Worm (Caenorhabditis elegans) whole organism, L2 larva: ENCODE results near the gene T26A5.2.
A peak's percentile ranks its signal among the peaks of the same experiment; 100 is the strongest.

Experiments used
- C34F6.9 ChIP-seq: fragments of 150-350 bp; optimal IDR thresholded peaks from 2 replicates; lab custom pipeline; 2014; ENCODE audit warnings: missing biosample characterization, missing genetic modification characterization
- F13H6.1 ChIP-seq: sonication (generic microtip); optimal IDR thresholded peaks from 2 replicates; lab custom pipeline; 2016; ENCODE audit warnings: missing genetic modification characterization, missing compliant biosample characterization
- R02D3.7 ChIP-seq: fragments of 150-350 bp; optimal IDR thresholded peaks from 2 replicates; lab custom pipeline; 2014; ENCODE audit warnings: missing biosample characterization, missing genetic modification characterization
- Y55F3AM.14 ChIP-seq: fragments of 200-800 bp; sonication (Bioruptor generic); optimal IDR thresholded peaks from 2 replicates; lab custom pipeline; 2018; ENCODE audit warnings: mild to moderate bottlenecking, missing genetic modification characterization, missing compliant biosample characterization
- ZK546.5 ChIP-seq: sonication (generic microtip); optimal IDR thresholded peaks from 2 replicates; lab custom pipeline; 2017; ENCODE audit warnings: missing biosample characterization, missing genetic modification characterization
- alr-1 ChIP-seq: fragments of 150-350 bp; optimal IDR thresholded peaks from 2 replicates; lab custom pipeline; 2014; ENCODE audit warnings: missing biosample characterization, missing genetic modification characterization
- aly-2 ChIP-seq: fragments of 150-350 bp; optimal IDR thresholded peaks from 2 replicates; lab custom pipeline; 2014; ENCODE audit warnings: missing biosample characterization, missing genetic modification characterization
- ama-1 ChIP-seq: fragments of 150-350 bp; optimal IDR thresholded peaks from 2 replicates; lab custom pipeline; 2018; ENCODE audit warnings: inconsistent platforms
- blmp-1 ChIP-seq: sonication (generic microtip); optimal IDR thresholded peaks from 2 replicates; lab custom pipeline; 2017; ENCODE audit warnings: missing genetic modification characterization, mild to moderate bottlenecking, missing compliant biosample characterization, antibody characterized with exemption, moderate library complexity; ENCODE audit not compliant: insufficient read depth
- ceh-16 ChIP-seq: fragments of 150-350 bp; optimal IDR thresholded peaks from 2 replicates; lab custom pipeline; 2014; ENCODE audit warnings: missing biosample characterization, missing genetic modification characterization
- ceh-82 ChIP-seq: fragments of 150-350 bp; optimal IDR thresholded peaks from 2 replicates; lab custom pipeline; 2014; ENCODE audit warnings: missing biosample characterization, missing genetic modification characterization
- dmd-4 ChIP-seq: sonication (generic microtip); optimal IDR thresholded peaks from 2 replicates; lab custom pipeline; 2017; ENCODE audit warnings: missing biosample characterization, missing genetic modification characterization
- egl-27 ChIP-seq: sonication (generic microtip); optimal IDR thresholded peaks from 3 replicates; lab custom pipeline; 2017; ENCODE audit warnings: missing biosample characterization, missing genetic modification reagents, missing genetic modification characterization
- elt-1 ChIP-seq: fragments of 150-350 bp; optimal IDR thresholded peaks from 2 replicates; lab custom pipeline; 2014; ENCODE audit warnings: missing biosample characterization, missing genetic modification characterization
- elt-3 ChIP-seq: sonication (generic microtip); optimal IDR thresholded peaks from 2 replicates; lab custom pipeline; 2017; ENCODE audit warnings: missing biosample characterization, missing genetic modification characterization
- fos-1 ChIP-seq: fragments of 150-350 bp; optimal IDR thresholded peaks from 2 replicates; lab custom pipeline; 2014; ENCODE audit warnings: missing biosample characterization, missing genetic modification characterization
- gmeb-1 ChIP-seq: fragments of 150-350 bp; optimal IDR thresholded peaks from 2 replicates; lab custom pipeline; 2014; ENCODE audit warnings: missing biosample characterization, missing genetic modification characterization
- lin-13 ChIP-seq: fragments of 150-350 bp; optimal IDR thresholded peaks from 2 replicates; lab custom pipeline; 2014; ENCODE audit warnings: missing biosample characterization, missing genetic modification reagents, missing genetic modification characterization
- lin-39 ChIP-seq: fragments of 150-350 bp; optimal IDR thresholded peaks from 2 replicates; lab custom pipeline; 2014; ENCODE audit warnings: missing biosample characterization, missing genetic modification reagents, missing genetic modification characterization
- lsy-2 ChIP-seq, 2 experiments: fragments of 150-350 bp in 1 of 2; sonication (generic microtip) in 1 of 2; optimal IDR thresholded peaks; 2 replicates each; lab custom pipeline; 2014 to 2017; ENCODE audit warnings: missing biosample characterization in 2 of 2, missing genetic modification characterization in 2 of 2
- mab-5 ChIP-seq: fragments of 150-350 bp; optimal IDR thresholded peaks from 2 replicates; lab custom pipeline; 2014; ENCODE audit warnings: missing biosample characterization, missing genetic modification characterization
- mbf-1 ChIP-seq: sonication (generic microtip); optimal IDR thresholded peaks from 2 replicates; lab custom pipeline; 2017; ENCODE audit warnings: missing biosample characterization, missing genetic modification characterization
- mdl-1 ChIP-seq, 2 experiments: fragments of 150-350 bp in 1 of 2; sonication (generic microtip) in 1 of 2; optimal IDR thresholded peaks; 2 replicates each; lab custom pipeline; 2017; ENCODE audit warnings: missing biosample characterization in 2 of 2, missing genetic modification characterization in 2 of 2
- nhr-10 ChIP-seq: sonication (generic microtip); optimal IDR thresholded peaks from 2 replicates; lab custom pipeline; 2017; ENCODE audit warnings: missing biosample characterization, missing genetic modification characterization
- nhr-11 ChIP-seq: fragments of 150-350 bp; optimal IDR thresholded peaks from 2 replicates; lab custom pipeline; 2014; ENCODE audit warnings: missing biosample characterization, missing genetic modification characterization
- nhr-12 ChIP-seq: fragments of 150-350 bp; optimal IDR thresholded peaks from 2 replicates; lab custom pipeline; 2014; ENCODE audit warnings: missing biosample characterization, missing genetic modification characterization
- nhr-129 ChIP-seq: fragments of 150-350 bp; optimal IDR thresholded peaks from 2 replicates; lab custom pipeline; 2014; ENCODE audit warnings: missing biosample characterization, missing genetic modification characterization
- nhr-21 ChIP-seq: fragments of 150-350 bp; optimal IDR thresholded peaks from 2 replicates; lab custom pipeline; 2014; ENCODE audit warnings: missing biosample characterization, missing genetic modification characterization
- nhr-23 ChIP-seq: fragments of 150-350 bp; optimal IDR thresholded peaks from 2 replicates; lab custom pipeline; 2014; ENCODE audit warnings: missing biosample characterization, missing genetic modification reagents, missing genetic modification characterization
- nhr-237 ChIP-seq: fragments of 150-350 bp; optimal IDR thresholded peaks from 2 replicates; lab custom pipeline; 2014; ENCODE audit warnings: missing biosample characterization, missing genetic modification characterization
- nhr-25 ChIP-seq: fragments of 150-350 bp; sonication (generic microtip); optimal IDR thresholded peaks from 3 replicates; lab custom pipeline; 2014; ENCODE audit warnings: missing biosample characterization, missing genetic modification characterization
- nhr-77 ChIP-seq: fragments of 150-350 bp; optimal IDR thresholded peaks from 2 replicates; lab custom pipeline; 2014; ENCODE audit warnings: missing biosample characterization, missing genetic modification characterization
- peb-1 ChIP-seq: fragments of 150-350 bp; optimal IDR thresholded peaks from 2 replicates; lab custom pipeline; 2014; ENCODE audit warnings: missing biosample characterization, missing genetic modification characterization
- sem-4 ChIP-seq: fragments of 150-350 bp; optimal IDR thresholded peaks from 2 replicates; lab custom pipeline; 2014; ENCODE audit warnings: missing biosample characterization, missing genetic modification reagents, missing genetic modification characterization
- skn-1 ChIP-seq: sonication (generic microtip); optimal IDR thresholded peaks from 2 replicates; lab custom pipeline; 2017; ENCODE audit warnings: missing biosample characterization, missing genetic modification characterization
- sma-3 ChIP-seq: sonication (generic microtip); optimal IDR thresholded peaks from 2 replicates; lab custom pipeline; 2016; ENCODE audit warnings: missing genetic modification reagents, missing genetic modification characterization, missing compliant biosample characterization
- sma-9 ChIP-seq, 2 experiments: fragments of 150-350 bp in 1 of 2; sonication (generic microtip) in 1 of 2; optimal IDR thresholded peaks; 2 replicates each; lab custom pipeline; 2014 to 2016; ENCODE audit warnings: missing genetic modification characterization in 2 of 2, mild to moderate bottlenecking in 1 of 2, missing biosample characterization in 1 of 2, missing compliant biosample characterization in 1 of 2, missing genetic modification reagents in 1 of 2, moderate library complexity in 1 of 2
- snpc-4 ChIP-seq: fragments of 150-350 bp; optimal IDR thresholded peaks from 2 replicates; lab custom pipeline; 2014; ENCODE audit warnings: missing biosample characterization, missing genetic modification characterization
- unc-39 ChIP-seq: fragments of 150-350 bp; optimal IDR thresholded peaks from 2 replicates; lab custom pipeline; 2014; ENCODE audit warnings: missing biosample characterization, missing genetic modification characterization
- unc-55 ChIP-seq: fragments of 150-350 bp; sonication (generic microtip); optimal IDR thresholded peaks from 3 replicates; lab custom pipeline; 2014; ENCODE audit warnings: missing biosample characterization, missing genetic modification reagents, missing genetic modification characterization
- unc-62 ChIP-seq: fragments of 150-350 bp; optimal IDR thresholded peaks from 2 replicates; lab custom pipeline; 2014; ENCODE audit warnings: missing biosample characterization, missing genetic modification reagents, missing genetic modification characterization
- zag-1 ChIP-seq: fragments of 150-350 bp; optimal IDR thresholded peaks from 2 replicates; lab custom pipeline; 2014; ENCODE audit warnings: missing biosample characterization, missing genetic modification characterization
- ztf-1 ChIP-seq: fragments of 200-800 bp; sonication (Bioruptor generic); conservative IDR thresholded peaks from 2 replicates; pipeline ENCODE4 v1.3.6; 2022; ENCODE audit warnings: missing genetic modification characterization, missing compliant biosample characterization
- ztf-11 ChIP-seq: sonication (generic microtip); optimal IDR thresholded peaks from 2 replicates; lab custom pipeline; 2017; ENCODE audit warnings: missing biosample characterization, missing genetic modification characterization
- ztf-4 ChIP-seq: fragments of 150-350 bp; optimal IDR thresholded peaks from 2 replicates; lab custom pipeline; 2014; ENCODE audit warnings: missing biosample characterization, missing genetic modification characterization

Gene T26A5.2

ce11 chrIII:6452278-6452677, 14.8 kb upstream of the T26A5.2 start, which contains the start of gene set-1:
TSS of gene set-1 (minus strand) at chrIII:6452378.
- TF ChIP-seq elt-1 (tag; lab: Kevin White, UChicago) (no peak), zag-1 (tag; lab: Kevin White, UChicago) (no peak), nhr-23 (tag; lab: Kevin White, UChicago) (no peak), ama-1 (lab: Kevin White, UChicago) (no peak), nhr-25 (tag; lab: Kevin White, UChicago) (no peak), ztf-4 (tag; lab: Kevin White, UChicago) (no peak), mab-5 (tag; lab: Kevin White, UChicago) (no peak), ZK546.5 (tag; lab: Kevin White, UChicago) (no peak), nhr-10 (tag; lab: Kevin White, UChicago) (no peak), nhr-11 (tag; lab: Kevin White, UChicago) (no peak), R02D3.7 (tag; lab: Kevin White, UChicago) (no peak), fos-1 (tag; lab: Kevin White, UChicago) (no peak), lsy-2 (tag; optimal IDR thresholded peaks at IDR 0.05; lab: Kevin White, UChicago) (no peak), mbf-1 (no peak), skn-1 (tag; lab: Kevin White, UChicago) (no peak), nhr-237 (tag; lab: Kevin White, UChicago) (no peak), ceh-82 (no peak), ztf-11 (tag; lab: Kevin White, UChicago) (no peak), blmp-1 (no peak), aly-2 (tag; lab: Kevin White, UChicago) (no peak)

ce11 chrIII:6452683-6453082, 14.4 kb upstream of the T26A5.2 start:
- TF ChIP-seq aly-2 (tag; lab: Kevin White, UChicago) = no peak
- TF ChIP-seq lsy-2 (tag; optimal IDR thresholded peaks at IDR 0.05; lab: Kevin White, UChicago) = peak in 1 of 2 experiments; percentile 15
- TF ChIP-seq nhr-25 (tag; lab: Kevin White, UChicago) = no peak
- TF ChIP-seq unc-55 (GFP tag; lab: Kevin White, UChicago) = peak; percentile 40
- peak; percentile 38 for TF ChIP-seq C34F6.9 (tag; lab: Kevin White, UChicago)
- TF ChIP-seq nhr-129 (tag; lab: Kevin White, UChicago) = peak; percentile 25
- TF ChIP-seq elt-3 = no peak

DNA sequence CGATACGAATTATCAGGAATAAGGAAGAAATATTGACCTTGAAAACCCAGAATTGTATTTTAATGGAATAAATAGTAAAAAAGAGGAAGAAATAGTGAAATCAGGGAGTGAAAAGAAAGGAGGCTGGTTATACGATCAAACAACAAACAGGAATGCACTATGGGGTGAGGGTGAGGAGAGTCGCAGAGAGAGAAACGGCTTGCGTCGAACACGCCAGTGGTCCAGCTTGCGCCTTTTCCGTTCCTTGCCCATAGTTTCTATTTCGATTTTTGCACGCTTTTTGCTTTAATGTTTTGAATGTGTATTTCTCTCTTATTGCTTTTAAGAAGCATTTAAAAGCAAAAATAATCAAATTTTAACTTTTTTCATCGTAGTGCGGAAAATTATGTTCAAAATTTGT, 13.4 kb upstream of the T26A5.2 start:
- TF ChIP-seq ztf-4 (tag; lab: Kevin White, UChicago) (peak; percentile 83), ztf-11 (tag; lab: Kevin White, UChicago) (no peak), ztf-1 (GFP tag; lab: Robert Waterston, UW) (no peak), ceh-16 (tag; lab: Kevin White, UChicago) (peak; percentile 4), mab-5 (tag; lab: Kevin White, UChicago) (peak; percentile 33), sem-4 (tag; lab: Kevin White, UChicago) (peak; percentile 90), lin-39 (tag; lab: Kevin White, UChicago) (no peak), nhr-12 (no peak), peb-1 (tag; lab: Kevin White, UChicago) (no peak), skn-1 (tag; lab: Kevin White, UChicago) (peak; percentile 69), sma-3 (GFP tag; lab: Kevin White, UChicago) (peak; percentile 80), unc-62 (GFP tag; lab: Kevin White, UChicago) (no peak), ama-1 (lab: Kevin White, UChicago) (no peak), mbf-1 (no peak), ceh-82 (no peak), unc-55 (GFP tag; lab: Kevin White, UChicago) (peak; percentile 95), nhr-77 (tag; lab: Kevin White, UChicago) (no peak), nhr-25 (tag; lab: Kevin White, UChicago) (peak; percentile 78), lin-13 (GFP tag; lab: Kevin White, UChicago) (peak; percentile 88), ZK546.5 (tag; lab: Kevin White, UChicago) (no peak), unc-39 (tag; lab: Kevin White, UChicago) (no peak), nhr-10 (tag; lab: Kevin White, UChicago) (no peak), elt-3 (no peak), dmd-4 (no peak), fos-1 (tag; lab: Kevin White, UChicago) (peak; percentile 86), Y55F3AM.14 (peak; percentile 37), nhr-11 (tag; lab: Kevin White, UChicago) (no peak), nhr-23 (tag; lab: Kevin White, UChicago) (no peak), F13H6.1 (peak; percentile 84), egl-27 (peak; percentile 65), zag-1 (tag; lab: Kevin White, UChicago) (peak; percentile 66), snpc-4 (tag; lab: Kevin White, UChicago) (peak; percentile 41), C34F6.9 (tag; lab: Kevin White, UChicago) (peak; percentile 85), mdl-1 (tag; optimal IDR thresholded peaks at IDR 0.05; lab: Kevin White, UChicago) (peak; percentile 20 to 55), lsy-2 (tag; optimal IDR thresholded peaks at IDR 0.05; lab: Kevin White, UChicago) (peak; percentile 48 to 93), alr-1 (no peak), blmp-1 (peak; percentile 89), sma-9 (GFP tag; optimal IDR thresholded peaks at IDR 0.05; lab: Kevin White, UChicago) (peak; percentile 83), sma-9 (tag; optimal IDR thresholded peaks at IDR 0.05; lab: Kevin White, UChicago) (no peak), elt-1 (tag; lab: Kevin White, UChicago) (no peak), R02D3.7 (tag; lab: Kevin White, UChicago) (no peak), nhr-21 (tag; lab: Kevin White, UChicago) (peak; percentile 62), gmeb-1 (tag; lab: Kevin White, UChicago) (peak; percentile 77), nhr-237 (tag; lab: Kevin White, UChicago) (no peak)
